Worm (Caenorhabditis elegans): ENCODE results near the gene F26F2.1.
A peak's percentile ranks its signal among the peaks of the same experiment; 100 is the strongest.

- TF ChIP-seq ceh-82 (tag; optimal IDR thresholded peaks at IDR 0.05) (no peak), skn-1 (tag; optimal IDR thresholded peaks at IDR 0.05) (peak; percentile 8), vab-15 (tag; optimal IDR thresholded peaks at IDR 0.05) (no peak), mep-1 (tag; optimal IDR thresholded peaks at IDR 0.05) (peak; percentile 45), mdl-1 (tag; optimal IDR thresholded peaks at IDR 0.05) (no peak), egl-13 (tag; optimal IDR thresholded peaks at IDR 0.05) (no peak), fkh-4 (tag; optimal IDR thresholded peaks at IDR 0.05; ENCODE audit: borderline replicate concordance) (no peak)
These were observed 39.5 kb downstream of the F26F2.1 start, which contains the start of the genes Y38H6C.9 and fbxa-150 for ce11 chrV:20522219-20522618.

Data from whole organism, L1 larva.